Worm (Caenorhabditis elegans): Measurements from ENCODE around the gene gcy-23.

- TF ChIP-seq elt-3 (tag; optimal IDR thresholded peaks at IDR 0.05) (no peak), blmp-1 (tag; optimal IDR thresholded peaks at IDR 0.05; ENCODE audit: insufficient read depth) (no peak), fos-1 (tag; optimal IDR thresholded peaks at IDR 0.05) (no peak)
Measured at ce11 chrIV:3266841-3267240, 22.3 kb downstream of the gcy-23 start.
